Fruit fly (Drosophila melanogaster) whole organism, pupa: Measurements from ENCODE around the gene side.

Experiments
- CG10348 ChIP-seq: fragments of 200-800 bp; sonication (Bioruptor generic); IDR thresholded peaks from 2 replicates; pipeline ENCODE4 v1.3.6; 2022; ENCODE audit warnings: missing biosample characterization, missing genetic modification characterization
- CG12605 ChIP-seq: fragments of 200-800 bp; sonication (Bioruptor generic); IDR thresholded peaks from 2 replicates; pipeline ENCODE4 v1.3.6; 2022; ENCODE audit warnings: missing biosample characterization, missing genetic modification characterization
- CG13204 ChIP-seq: fragments of 200-800 bp; sonication (Bioruptor generic); optimal IDR thresholded peaks from 2 replicates; lab custom pipeline; 2018; ENCODE audit warnings: missing biosample characterization, mild to moderate bottlenecking, missing genetic modification characterization, moderate library complexity
- CG14655 ChIP-seq: fragments of 200-800 bp; sonication (Bioruptor generic); optimal IDR thresholded peaks from 3 replicates; lab custom pipeline; 2017; ENCODE audit warnings: mild to moderate bottlenecking, missing biosample characterization, missing genetic modification reagents, missing genetic modification characterization
- CG15710 ChIP-seq: fragments of 200-800 bp; sonication (Bioruptor generic); optimal IDR thresholded peaks from 2 replicates; lab custom pipeline; 2018; ENCODE audit warnings: missing biosample characterization, mild to moderate bottlenecking, missing genetic modification characterization, moderate library complexity
- CG17806 ChIP-seq: fragments of 200-800 bp; sonication (Bioruptor generic); optimal IDR thresholded peaks from 2 replicates; lab custom pipeline; 2018; ENCODE audit warnings: missing biosample characterization, mild to moderate bottlenecking, missing genetic modification characterization, moderate library complexity
- CG32121 ChIP-seq: fragments of 200-800 bp; sonication (Bioruptor generic); IDR thresholded peaks from 2 replicates; pipeline ENCODE4 v1.3.6; 2022; ENCODE audit warnings: missing biosample characterization, missing genetic modification characterization
- CG34367 ChIP-seq: fragments of 200-800 bp; sonication (Bioruptor generic); optimal IDR thresholded peaks from 2 replicates; lab custom pipeline; 2018; ENCODE audit warnings: missing biosample characterization, mild to moderate bottlenecking, missing genetic modification characterization
- CG4496 ChIP-seq: fragments of 200-800 bp; sonication (Bioruptor generic); IDR thresholded peaks from 3 replicates; pipeline ENCODE4 v1.3.6; 2022; ENCODE audit warnings: missing biosample characterization, missing genetic modification characterization
- CG8159 ChIP-seq: fragments of 200-800 bp; sonication (Bioruptor generic); optimal IDR thresholded peaks from 3 replicates; lab custom pipeline; 2018; ENCODE audit warnings: missing biosample characterization, mild to moderate bottlenecking, missing genetic modification characterization, moderate library complexity
- CG8301 ChIP-seq: fragments of 200-800 bp; sonication (Bioruptor generic); optimal IDR thresholded peaks from 2 replicates; lab custom pipeline; 2018; ENCODE audit warnings: missing biosample characterization, mild to moderate bottlenecking, missing genetic modification characterization
- CG9948 ChIP-seq: fragments of 200-800 bp; sonication (Bioruptor generic); optimal IDR thresholded peaks from 2 replicates; lab custom pipeline; 2018; ENCODE audit warnings: missing biosample characterization, mild to moderate bottlenecking, missing genetic modification characterization, moderate library complexity
- D1 ChIP-seq: fragments of 200-800 bp; sonication (Bioruptor generic); optimal IDR thresholded peaks from 2 replicates; lab custom pipeline; 2018; ENCODE audit warnings: missing biosample characterization, mild to moderate bottlenecking, missing genetic modification characterization, moderate library complexity
- Ets98B ChIP-seq: fragments of 200-800 bp; sonication (Bioruptor generic); IDR thresholded peaks from 2 replicates; pipeline ENCODE4 v1.3.6; 2022; ENCODE audit warnings: missing biosample characterization, missing genetic modification characterization
- Pif1A ChIP-seq: fragments of 200-800 bp; sonication (Bioruptor generic); optimal IDR thresholded peaks from 3 replicates; lab custom pipeline; 2016; ENCODE audit warnings: missing biosample characterization, missing genetic modification characterization
- Pif1B ChIP-seq: fragments of 200-800 bp; sonication (Bioruptor generic); optimal IDR thresholded peaks from 3 replicates; lab custom pipeline; 2016; ENCODE audit warnings: missing biosample characterization, missing genetic modification characterization
- Snoo ChIP-seq: fragments of 200-800 bp; sonication (Bioruptor generic); optimal IDR thresholded peaks from 3 replicates; lab custom pipeline; 2017; ENCODE audit warnings: missing biosample characterization, mild to moderate bottlenecking, missing genetic modification characterization, inconsistent platforms
- fd96Ca ChIP-seq: fragments of 200-800 bp; sonication (Bioruptor generic); IDR thresholded peaks from 3 replicates; pipeline ENCODE4 v1.3.6; 2022; ENCODE audit warnings: missing biosample characterization, missing genetic modification characterization
- gl ChIP-seq: fragments of 200-800 bp; sonication (Bioruptor generic); optimal IDR thresholded peaks from 2 replicates; lab custom pipeline; 2018; ENCODE audit warnings: missing biosample characterization, mild to moderate bottlenecking, missing genetic modification characterization
- rn ChIP-seq: fragments of 200-800 bp; sonication (Bioruptor generic); IDR thresholded peaks from 2 replicates; pipeline ENCODE4 v1.3.6; 2022; ENCODE audit warnings: missing biosample characterization, missing genetic modification characterization

The side gene

dm6 chr3R:27440628-27441027 is 3.3 kb upstream of the side start, which contains the start of gene CG44290:
CG44290 (minus strand) TSS chr3R:27440944.
- TF ChIP-seq CG13204 (GFP tag; lab: Kevin White, UChicago): no peak
- no peak for TF ChIP-seq Pif1B (GFP tag; lab: Kevin White, UChicago)
- TF ChIP-seq CG12605: no peak
- no peak for TF ChIP-seq CG4496 (GFP tag; lab: Robert Waterston, UW)
- no peak for TF ChIP-seq D1 (tag; lab: Kevin White, UChicago)
- TF ChIP-seq fd96Ca (GFP tag; lab: Robert Waterston, UW): no peak
- no peak for TF ChIP-seq Pif1A (GFP tag; lab: Kevin White, UChicago)
- no peak for TF ChIP-seq CG14655 (GFP tag; lab: Kevin White, UChicago)
- no peak for TF ChIP-seq rn (GFP tag; lab: Robert Waterston, UW)
- TF ChIP-seq CG32121 (GFP tag; lab: Robert Waterston, UW): no peak
- no peak for TF ChIP-seq gl
- no peak for TF ChIP-seq CG8301 (tag; lab: Kevin White, UChicago)
- no peak for TF ChIP-seq CG15710 (tag; lab: Kevin White, UChicago)
- TF ChIP-seq, all 21 proteins: peak for 0

- TF ChIP-seq CG8301 (tag; lab: Kevin White, UChicago): no peak
- TF ChIP-seq D1 (tag; lab: Kevin White, UChicago): no peak
- no peak for TF ChIP-seq CG4496 (GFP tag; lab: Robert Waterston, UW)
- TF ChIP-seq CG17806 (tag; lab: Kevin White, UChicago): no peak
- TF ChIP-seq Ets98B (GFP tag; lab: Robert Waterston, UW): no peak
- no peak for TF ChIP-seq Snoo (tag; lab: Kevin White, UChicago)
- no peak for TF ChIP-seq CG15710 (tag; lab: Kevin White, UChicago)
Observed at dm6 chr3R:27440012-27440411, 2.7 kb upstream of the side start, which contains the start of gene CG43447. CG43447 (plus strand) TSS chr3R:27440312.

DNA sequence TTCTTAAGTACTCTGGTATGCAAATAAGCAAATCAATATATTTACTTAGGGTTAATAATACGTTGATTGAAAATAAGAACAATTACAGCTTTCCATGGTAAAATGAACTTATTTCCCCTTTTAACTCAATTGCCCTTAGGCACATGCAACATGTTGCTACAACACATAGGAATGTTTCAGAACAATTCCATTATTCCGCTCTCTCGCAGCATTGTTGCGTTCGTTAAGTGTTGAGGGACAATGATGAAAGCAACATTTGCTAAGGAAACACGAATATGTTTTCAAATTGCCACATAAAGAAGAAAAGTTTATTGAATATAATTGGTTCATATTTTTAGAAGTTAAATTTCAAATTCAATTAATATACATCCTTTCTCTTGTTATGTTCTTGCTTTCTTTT is 1.1 kb upstream of the side start:
- TF ChIP-seq Pif1B (GFP tag; lab: Kevin White, UChicago) (no peak), rn (GFP tag; lab: Robert Waterston, UW) (no peak), CG32121 (GFP tag; lab: Robert Waterston, UW) (no peak), Pif1A (GFP tag; lab: Kevin White, UChicago) (no peak), CG10348 (no peak), CG8301 (tag; lab: Kevin White, UChicago) (no peak), CG14655 (GFP tag; lab: Kevin White, UChicago) (no peak), fd96Ca (GFP tag; lab: Robert Waterston, UW) (no peak), CG34367 (tag; lab: Kevin White, UChicago) (no peak), CG13204 (GFP tag; lab: Kevin White, UChicago) (no peak), CG15710 (tag; lab: Kevin White, UChicago) (no peak), CG9948 (tag; lab: Kevin White, UChicago) (no peak), CG17806 (tag; lab: Kevin White, UChicago) (no peak), Ets98B (GFP tag; lab: Robert Waterston, UW) (no peak), CG4496 (GFP tag; lab: Robert Waterston, UW) (no peak), CG12605 (no peak), D1 (tag; lab: Kevin White, UChicago) (no peak)

DNA sequence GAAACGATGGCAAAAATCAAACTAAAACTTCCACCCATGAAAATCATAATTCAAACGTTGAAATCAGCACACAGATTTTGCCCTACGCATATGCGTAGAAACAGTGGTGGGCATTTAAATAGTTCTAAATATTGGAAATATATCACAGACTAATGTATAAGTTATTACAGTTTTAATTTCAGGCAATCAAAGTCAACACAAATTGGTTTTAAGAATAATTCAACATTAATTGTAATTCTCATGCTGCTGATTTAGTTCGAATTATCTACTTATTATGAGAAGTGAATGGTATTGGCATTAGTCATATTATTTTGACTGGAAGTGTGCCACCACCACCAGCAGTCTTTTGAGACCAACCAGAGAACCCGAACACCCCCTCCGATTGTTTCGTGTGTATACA is 10.6 kb downstream of the side start:
- TF ChIP-seq CG4496 (GFP tag; lab: Robert Waterston, UW) (no peak), CG32121 (GFP tag; lab: Robert Waterston, UW) (no peak)

dm6 chr3R:27421810-27422209 is 15.5 kb downstream of the side start:
- TF ChIP-seq CG4496 (GFP tag; lab: Robert Waterston, UW) (0 out of 3 replicates have a peak, but pooled peaks have one; percentile 42), Pif1A (GFP tag; lab: Kevin White, UChicago) (peak; percentile 0), Snoo (tag; lab: Kevin White, UChicago) (no peak), CG12605 (no peak), CG8159 (tag; lab: Kevin White, UChicago) (peak; percentile 40), Pif1B (GFP tag; lab: Kevin White, UChicago) (no peak), CG17806 (tag; lab: Kevin White, UChicago) (peak; percentile 21), CG32121 (GFP tag; lab: Robert Waterston, UW) (no peak), CG8301 (tag; lab: Kevin White, UChicago) (peak; percentile 19), CG15710 (tag; lab: Kevin White, UChicago) (peak; percentile 22), CG9948 (tag; lab: Kevin White, UChicago) (peak; percentile 36), CG14655 (GFP tag; lab: Kevin White, UChicago) (peak; percentile 30)
- TF ChIP-seq, all 21 proteins: peak for 8

DNA sequence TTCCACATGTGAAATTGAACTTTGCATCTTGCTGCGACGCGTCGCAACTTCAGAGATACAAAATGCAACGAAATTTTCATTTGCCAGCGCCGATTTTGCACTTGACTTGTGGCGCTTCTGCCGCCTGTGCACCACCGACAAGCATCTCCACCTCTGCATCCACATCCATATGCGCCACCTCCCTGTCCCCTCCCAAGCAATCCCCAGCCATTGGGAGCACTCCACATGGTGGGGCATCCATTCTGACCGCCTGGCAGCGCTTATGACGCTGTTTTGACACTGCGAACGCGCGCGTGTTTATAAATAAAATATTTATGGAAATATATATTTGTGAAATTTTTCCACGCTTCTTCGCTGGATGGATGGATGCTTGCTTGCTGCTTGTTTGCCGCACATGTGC is 22.0 kb downstream of the side start:
- TF ChIP-seq CG15710 (tag; lab: Kevin White, UChicago) (no peak), Pif1A (GFP tag; lab: Kevin White, UChicago) (no peak), Pif1B (GFP tag; lab: Kevin White, UChicago) (no peak)

DNA sequence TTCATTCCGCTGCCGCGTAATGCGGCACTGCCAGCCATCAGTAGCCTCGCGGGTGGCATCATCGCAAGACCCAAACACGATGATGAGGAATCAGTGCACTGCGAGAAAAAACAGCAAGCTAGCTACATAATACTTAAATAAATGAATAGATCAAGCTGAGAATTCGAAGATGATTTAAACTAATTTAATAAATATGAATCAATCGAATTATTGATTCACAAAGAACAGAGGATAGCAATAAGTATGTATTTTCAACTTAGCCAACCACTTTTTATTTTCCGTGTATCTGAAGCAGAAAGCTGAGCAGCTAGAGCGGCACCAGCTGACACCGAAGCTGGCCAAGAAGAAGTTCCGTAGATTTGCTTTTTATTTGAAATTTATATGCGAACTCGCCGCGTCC is 24.1 kb downstream of the side start:
- TF ChIP-seq CG8159 (tag; lab: Kevin White, UChicago): peak; percentile 17
- TF ChIP-seq Pif1B (GFP tag; lab: Kevin White, UChicago): no peak
- TF ChIP-seq CG14655 (GFP tag; lab: Kevin White, UChicago): peak; percentile 26
- TF ChIP-seq gl: no peak
- no peak for TF ChIP-seq Ets98B (GFP tag; lab: Robert Waterston, UW)
